Worm (Caenorhabditis elegans) whole organism, midembryonic: ENCODE measurements around the gene R10E8.6.

Experiments used
- cog-1 ChIP-seq: sonication (generic microtip); optimal IDR thresholded peaks from 2 replicates; lab custom pipeline; 2016; ENCODE audit warnings: missing genetic modification characterization, missing compliant biosample characterization
- flt-1 ChIP-seq: fragments of 200-800 bp; sonication (Bioruptor generic); IDR thresholded peaks from 2 replicates; pipeline ENCODE4 v1.3.6; 2022; ENCODE audit warnings: missing genetic modification characterization, missing compliant biosample characterization
- med-1 ChIP-seq: sonication (generic microtip); optimal IDR thresholded peaks from 2 replicates; lab custom pipeline; 2017; ENCODE audit warnings: missing genetic modification characterization, mild to moderate bottlenecking, missing compliant biosample characterization, antibody characterized with exemption, missing genetic modification reagents; ENCODE audit not compliant: insufficient read depth
- ref-1 ChIP-seq: fragments of 200-800 bp; sonication (Bioruptor generic); conservative IDR thresholded peaks from 2 replicates; pipeline ENCODE4 v1.3.6; 2022; ENCODE audit warnings: missing genetic modification reagents, missing genetic modification characterization, missing compliant biosample characterization

- TF ChIP-seq ref-1 (GFP tag; lab: Robert Waterston, UW) (no peak), med-1 (GFP tag; lab: Kevin White, UChicago) (no peak), flt-1 (GFP tag; lab: Robert Waterston, UW) (no peak), cog-1 (tag; lab: Kevin White, UChicago) (no peak)
Measured at ce11 chrV:18252239-18252638, 14.0 kb downstream of the R10E8.6 start, which contains the start of gene R10E8.1.
